Fruit fly (Drosophila melanogaster): Measurements from ENCODE around the gene CG10903.

Gene CG10903

dm6 chr3R:8027203-8027688, 3.0 kb upstream of the CG10903 start:
- TF ChIP-seq Gug (GFP tag; IDR thresholded peaks at IDR 0.05), result peak; percentile 39; the same call in 1 of the 2 replicates
- TF ChIP-seq Eip78C (GFP tag), result peak; percentile 95
- peak; percentile 50 for TF ChIP-seq fd59A (GFP tag; optimal IDR thresholded peaks at IDR 0.05)
- peak; percentile 87 for TF ChIP-seq net (GFP tag; optimal IDR thresholded peaks at IDR 0.05)
- TF ChIP-seq vri (GFP tag; optimal IDR thresholded peaks at IDR 0.05), result peak; percentile 65
- TF ChIP-seq CG6808 (GFP tag; optimal IDR thresholded peaks at IDR 0.05), result peak; percentile 75
- TF ChIP-seq CG3032 (tag; optimal IDR thresholded peaks at IDR 0.05), result peak; percentile 80
- peak; percentile 92 for TF ChIP-seq CG10631 (GFP tag; optimal IDR thresholded peaks at IDR 0.05)
- peak; percentile 25 for TF ChIP-seq cyc (GFP tag; optimal IDR thresholded peaks at IDR 0.05)
- TF ChIP-seq Hr4 (GFP tag; optimal IDR thresholded peaks at IDR 0.05), result peak; percentile 84
- peak; percentile 91 for TF ChIP-seq CG16779 (tag; optimal IDR thresholded peaks at IDR 0.05)
- peak; percentile 85 for TF ChIP-seq acj6 (GFP tag; optimal IDR thresholded peaks at IDR 0.05)
- peak; percentile 93 for TF ChIP-seq CG8119 (GFP tag; IDR thresholded peaks at IDR 0.05)
- TF ChIP-seq pdm3 (GFP tag; optimal IDR thresholded peaks at IDR 0.05), result peak; percentile 76
- peak; percentile 88 for TF ChIP-seq svp (GFP tag)
- peak; percentile 64 for TF ChIP-seq CG31627 (GFP tag; optimal IDR thresholded peaks at IDR 0.05)
- peak; percentile 78 for TF ChIP-seq Sox15 (GFP tag; optimal IDR thresholded peaks at IDR 0.05)
- peak; percentile 97 for TF ChIP-seq CG32006 (GFP tag; optimal IDR thresholded peaks at IDR 0.05)
- peak; percentile 80 for TF ChIP-seq lz (GFP tag; optimal IDR thresholded peaks at IDR 0.05)
- peak; percentile 44 for TF ChIP-seq CG1621 (tag; optimal IDR thresholded peaks at IDR 0.05)
- TF ChIP-seq CG3919 (GFP tag; optimal IDR thresholded peaks at IDR 0.05), result peak; percentile 72
- TF ChIP-seq CG6792 (GFP tag; optimal IDR thresholded peaks at IDR 0.05), result peak; percentile 87
- peak; percentile 64 for TF ChIP-seq Blimp-1 (GFP tag; optimal IDR thresholded peaks at IDR 0.05)
- TF ChIP-seq topi (GFP tag; optimal IDR thresholded peaks at IDR 0.05), result no peak
- no peak for TF ChIP-seq Ets21C (GFP tag; optimal IDR thresholded peaks at IDR 0.05)
- TF ChIP-seq Lpt (GFP tag; optimal IDR thresholded peaks at IDR 0.05), result peak; percentile 74
- TF ChIP-seq Hr39 (GFP tag; optimal IDR thresholded peaks at IDR 0.05), result peak; percentile 63
- peak; percentile 52; the same call in 1 of the 2 replicates for TF ChIP-seq CG11294 (GFP tag; IDR thresholded peaks at IDR 0.05)
- TF ChIP-seq CG4318 (GFP tag; optimal IDR thresholded peaks at IDR 0.05), result peak; percentile 89
- peak; percentile 89 for TF ChIP-seq OdsH (GFP tag; optimal IDR thresholded peaks at IDR 0.05)
- peak; percentile 55 for TF ChIP-seq CG11902 (GFP tag; optimal IDR thresholded peaks at IDR 0.05)
- peak; percentile 83 for TF ChIP-seq Ets96B (tag; optimal IDR thresholded peaks at IDR 0.05)
- TF ChIP-seq CG34406 (GFP tag; optimal IDR thresholded peaks at IDR 0.05), result peak; percentile 92
- TF ChIP-seq spab (GFP tag; optimal IDR thresholded peaks at IDR 0.05), result peak; percentile 74
- TF ChIP-seq achi (GFP tag; optimal IDR thresholded peaks at IDR 0.05), result peak; percentile 92
- TF ChIP-seq Met (GFP tag; optimal IDR thresholded peaks at IDR 0.05), result peak; percentile 51
- TF ChIP-seq CG7368 (GFP tag; optimal IDR thresholded peaks at IDR 0.05), result peak; percentile 71
- peak; percentile 37 to 97 for TF ChIP-seq salr (GFP tag; optimal IDR thresholded peaks at IDR 0.05)
- peak; percentile 42 for TF ChIP-seq Eip93F (GFP tag; optimal IDR thresholded peaks at IDR 0.05)
- peak; percentile 74 for TF ChIP-seq CG6854 (GFP tag; optimal IDR thresholded peaks at IDR 0.05)
- peak; percentile 88 for TF ChIP-seq CG15336 (GFP tag; IDR thresholded peaks at IDR 0.05)
- TF ChIP-seq CG11762 (GFP tag; optimal IDR thresholded peaks at IDR 0.05; ENCODE audit: insufficient read depth), result peak; percentile 42
- no peak for TF ChIP-seq fkh (GFP tag; optimal IDR thresholded peaks at IDR 0.05)
- TF ChIP-seq Hr38 (GFP tag; optimal IDR thresholded peaks at IDR 0.05), result no peak
- peak; percentile 75 for TF ChIP-seq CG6163 (GFP tag; IDR thresholded peaks at IDR 0.05)
- peak; percentile 77 for TF ChIP-seq Sox14 (GFP tag; optimal IDR thresholded peaks at IDR 0.05)
- TF ChIP-seq Eip75B (GFP tag; optimal IDR thresholded peaks at IDR 0.05), result peak; percentile 77
- peak; percentile 91 for TF ChIP-seq esn (GFP tag; optimal IDR thresholded peaks at IDR 0.05)
- TF ChIP-seq CG10669 (GFP tag; optimal IDR thresholded peaks at IDR 0.05), result peak; percentile 76
- peak; percentile 82 for TF ChIP-seq CG9139 (GFP tag; optimal IDR thresholded peaks at IDR 0.05)
- TF ChIP-seq CG8632 (GFP tag; optimal IDR thresholded peaks at IDR 0.05), result peak; percentile 94
- TF ChIP-seq Smox (GFP tag; optimal IDR thresholded peaks at IDR 0.05), result no peak
